Worm (Caenorhabditis elegans) whole organism, L2 larva: ENCODE measurements around the gene M18.6.
A peak's percentile ranks its signal among the peaks of the same experiment; 100 is the strongest.

Experiments
- C34F6.9 ChIP-seq: fragments of 150-350 bp; optimal IDR thresholded peaks from 2 replicates; lab custom pipeline; 2014; ENCODE audit warnings: missing biosample characterization, missing genetic modification characterization
- R02D3.7 ChIP-seq: fragments of 150-350 bp; optimal IDR thresholded peaks from 2 replicates; lab custom pipeline; 2014; ENCODE audit warnings: missing biosample characterization, missing genetic modification characterization
- ZK546.5 ChIP-seq: sonication (generic microtip); optimal IDR thresholded peaks from 2 replicates; lab custom pipeline; 2017; ENCODE audit warnings: missing biosample characterization, missing genetic modification characterization
- aly-2 ChIP-seq: fragments of 150-350 bp; optimal IDR thresholded peaks from 2 replicates; lab custom pipeline; 2014; ENCODE audit warnings: missing biosample characterization, missing genetic modification characterization
- ama-1 ChIP-seq: fragments of 150-350 bp; optimal IDR thresholded peaks from 2 replicates; lab custom pipeline; 2018; ENCODE audit warnings: inconsistent platforms
- blmp-1 ChIP-seq: sonication (generic microtip); optimal IDR thresholded peaks from 2 replicates; lab custom pipeline; 2017; ENCODE audit warnings: missing genetic modification characterization, mild to moderate bottlenecking, missing compliant biosample characterization, antibody characterized with exemption, moderate library complexity; ENCODE audit not compliant: insufficient read depth
- ceh-16 ChIP-seq: fragments of 150-350 bp; optimal IDR thresholded peaks from 2 replicates; lab custom pipeline; 2014; ENCODE audit warnings: missing biosample characterization, missing genetic modification characterization
- ceh-82 ChIP-seq: fragments of 150-350 bp; optimal IDR thresholded peaks from 2 replicates; lab custom pipeline; 2014; ENCODE audit warnings: missing biosample characterization, missing genetic modification characterization
- crh-2 ChIP-seq: sonication (generic microtip); optimal IDR thresholded peaks from 2 replicates; lab custom pipeline; 2017; ENCODE audit warnings: missing biosample characterization, missing genetic modification characterization
- elt-3 ChIP-seq: sonication (generic microtip); optimal IDR thresholded peaks from 2 replicates; lab custom pipeline; 2017; ENCODE audit warnings: missing biosample characterization, missing genetic modification characterization
- fos-1 ChIP-seq: fragments of 150-350 bp; optimal IDR thresholded peaks from 2 replicates; lab custom pipeline; 2014; ENCODE audit warnings: missing biosample characterization, missing genetic modification characterization
- gmeb-1 ChIP-seq: fragments of 150-350 bp; optimal IDR thresholded peaks from 2 replicates; lab custom pipeline; 2014; ENCODE audit warnings: missing biosample characterization, missing genetic modification characterization
- lin-11 ChIP-seq: fragments of 150-350 bp; sonication (generic microtip); optimal IDR thresholded peaks from 2 replicates; lab custom pipeline; 2014; ENCODE audit warnings: missing biosample characterization, missing genetic modification characterization, inconsistent platforms, mixed read lengths
- lin-13 ChIP-seq: fragments of 150-350 bp; optimal IDR thresholded peaks from 2 replicates; lab custom pipeline; 2014; ENCODE audit warnings: missing biosample characterization, missing genetic modification reagents, missing genetic modification characterization
- lin-39 ChIP-seq: fragments of 150-350 bp; optimal IDR thresholded peaks from 2 replicates; lab custom pipeline; 2014; ENCODE audit warnings: missing biosample characterization, missing genetic modification reagents, missing genetic modification characterization
- lsy-2 ChIP-seq, 2 experiments: fragments of 150-350 bp in 1 of 2; sonication (generic microtip) in 1 of 2; optimal IDR thresholded peaks; 2 replicates each; lab custom pipeline; 2014 to 2017; ENCODE audit warnings: missing biosample characterization in 2 of 2, missing genetic modification characterization in 2 of 2
- mab-5 ChIP-seq: fragments of 150-350 bp; optimal IDR thresholded peaks from 2 replicates; lab custom pipeline; 2014; ENCODE audit warnings: missing biosample characterization, missing genetic modification characterization
- mbf-1 ChIP-seq: sonication (generic microtip); optimal IDR thresholded peaks from 2 replicates; lab custom pipeline; 2017; ENCODE audit warnings: missing biosample characterization, missing genetic modification characterization
- mdl-1 ChIP-seq, 2 experiments: fragments of 150-350 bp in 1 of 2; sonication (generic microtip) in 1 of 2; optimal IDR thresholded peaks; 2 replicates each; lab custom pipeline; 2017; ENCODE audit warnings: missing biosample characterization in 2 of 2, missing genetic modification characterization in 2 of 2
- nhr-11 ChIP-seq: fragments of 150-350 bp; optimal IDR thresholded peaks from 2 replicates; lab custom pipeline; 2014; ENCODE audit warnings: missing biosample characterization, missing genetic modification characterization
- nhr-12 ChIP-seq: fragments of 150-350 bp; optimal IDR thresholded peaks from 2 replicates; lab custom pipeline; 2014; ENCODE audit warnings: missing biosample characterization, missing genetic modification characterization
- nhr-129 ChIP-seq: fragments of 150-350 bp; optimal IDR thresholded peaks from 2 replicates; lab custom pipeline; 2014; ENCODE audit warnings: missing biosample characterization, missing genetic modification characterization
- nhr-237 ChIP-seq: fragments of 150-350 bp; optimal IDR thresholded peaks from 2 replicates; lab custom pipeline; 2014; ENCODE audit warnings: missing biosample characterization, missing genetic modification characterization
- nhr-25 ChIP-seq: fragments of 150-350 bp; sonication (generic microtip); optimal IDR thresholded peaks from 3 replicates; lab custom pipeline; 2014; ENCODE audit warnings: missing biosample characterization, missing genetic modification characterization
- nhr-6 ChIP-seq: fragments of 150-350 bp; optimal IDR thresholded peaks from 2 replicates; lab custom pipeline; 2014; ENCODE audit warnings: missing biosample characterization, missing genetic modification characterization
- nhr-77 ChIP-seq: fragments of 150-350 bp; optimal IDR thresholded peaks from 2 replicates; lab custom pipeline; 2014; ENCODE audit warnings: missing biosample characterization, missing genetic modification characterization
- peb-1 ChIP-seq: fragments of 150-350 bp; optimal IDR thresholded peaks from 2 replicates; lab custom pipeline; 2014; ENCODE audit warnings: missing biosample characterization, missing genetic modification characterization
- sem-4 ChIP-seq: fragments of 150-350 bp; optimal IDR thresholded peaks from 2 replicates; lab custom pipeline; 2014; ENCODE audit warnings: missing biosample characterization, missing genetic modification reagents, missing genetic modification characterization
- skn-1 ChIP-seq: sonication (generic microtip); optimal IDR thresholded peaks from 2 replicates; lab custom pipeline; 2017; ENCODE audit warnings: missing biosample characterization, missing genetic modification characterization
- sma-3 ChIP-seq: sonication (generic microtip); optimal IDR thresholded peaks from 2 replicates; lab custom pipeline; 2016; ENCODE audit warnings: missing genetic modification reagents, missing genetic modification characterization, missing compliant biosample characterization
- sma-9 ChIP-seq, 2 experiments: fragments of 150-350 bp in 1 of 2; sonication (generic microtip) in 1 of 2; optimal IDR thresholded peaks; 2 replicates each; lab custom pipeline; 2014 to 2016; ENCODE audit warnings: missing genetic modification characterization in 2 of 2, mild to moderate bottlenecking in 1 of 2, missing biosample characterization in 1 of 2, missing compliant biosample characterization in 1 of 2, missing genetic modification reagents in 1 of 2, moderate library complexity in 1 of 2
- snpc-4 ChIP-seq: fragments of 150-350 bp; optimal IDR thresholded peaks from 2 replicates; lab custom pipeline; 2014; ENCODE audit warnings: missing biosample characterization, missing genetic modification characterization
- unc-39 ChIP-seq: fragments of 150-350 bp; optimal IDR thresholded peaks from 2 replicates; lab custom pipeline; 2014; ENCODE audit warnings: missing biosample characterization, missing genetic modification characterization
- unc-62 ChIP-seq: fragments of 150-350 bp; optimal IDR thresholded peaks from 2 replicates; lab custom pipeline; 2014; ENCODE audit warnings: missing biosample characterization, missing genetic modification reagents, missing genetic modification characterization
- ztf-1 ChIP-seq: fragments of 200-800 bp; sonication (Bioruptor generic); conservative IDR thresholded peaks from 2 replicates; pipeline ENCODE4 v1.3.6; 2022; ENCODE audit warnings: missing genetic modification characterization, missing compliant biosample characterization
- ztf-4 ChIP-seq: fragments of 150-350 bp; optimal IDR thresholded peaks from 2 replicates; lab custom pipeline; 2014; ENCODE audit warnings: missing biosample characterization, missing genetic modification characterization

M18.6 gene

ce11 chrIV:12156642-12157233 lies 35.6 kb downstream of the M18.6 start, which contains the start of gene eri-12:
Gene eri-12 (plus strand): TSS chrIV:12156838.
- TF ChIP-seq ceh-82 (no peak), gmeb-1 (no peak), nhr-129 (tag; lab: Kevin White, UChicago) (peak; percentile 67), nhr-12 (tag; lab: Kevin White, UChicago) (no peak), peb-1 (no peak), sem-4 (no peak), ZK546.5 (tag; lab: Kevin White, UChicago) (no peak), nhr-77 (no peak), C34F6.9 (tag; lab: Kevin White, UChicago) (peak; percentile 64), ama-1 (lab: Kevin White, UChicago) (no peak), mab-5 (no peak), lin-11 (no peak), aly-2 (tag; lab: Kevin White, UChicago) (no peak), lsy-2 (tag; optimal IDR thresholded peaks at IDR 0.05; lab: Kevin White, UChicago) (peak in 1 of 2 experiments; percentile 27), mdl-1 (tag; optimal IDR thresholded peaks at IDR 0.05; lab: Kevin White, UChicago) (no peak), unc-39 (tag; lab: Kevin White, UChicago) (no peak), lin-13 (GFP tag; lab: Kevin White, UChicago) (no peak), crh-2 (tag; lab: Kevin White, UChicago) (peak; percentile 34), sma-3 (no peak)

- TF ChIP-seq nhr-129 (tag; lab: Kevin White, UChicago) (peak; percentile 62), peb-1 (no peak)
Measured at ce11 chrIV:12157915-12158314, 36.8 kb downstream of the M18.6 start.

- TF ChIP-seq blmp-1 (no peak), skn-1 (tag; lab: Kevin White, UChicago) (no peak), ceh-16 (tag; lab: Kevin White, UChicago) (no peak)
Measured at ce11 chrIV:12160421-12160820, 39.3 kb downstream of the M18.6 start.

- no peak for TF ChIP-seq nhr-77
- TF ChIP-seq lin-39, result no peak
- TF ChIP-seq lin-13 (GFP tag; lab: Kevin White, UChicago), result no peak
- no peak for TF ChIP-seq nhr-11 (tag; lab: Kevin White, UChicago)
- TF ChIP-seq ztf-1 (GFP tag; lab: Robert Waterston, UW), result no peak
- TF ChIP-seq nhr-6 (tag; lab: Kevin White, UChicago), result no peak
- TF ChIP-seq unc-39 (tag; lab: Kevin White, UChicago), result no peak
- TF ChIP-seq unc-62 (GFP tag; lab: Kevin White, UChicago), result no peak
- TF ChIP-seq R02D3.7, result no peak
- TF ChIP-seq elt-3 (tag; lab: Kevin White, UChicago), result no peak
Measured at ce11 chrIV:12162732-12163131, 41.6 kb downstream of the M18.6 start.

ce11 chrIV:12165432-12166078 lies 44.4 kb downstream of the M18.6 start:
- TF ChIP-seq nhr-129 (tag; lab: Kevin White, UChicago) (peak; percentile 50), fos-1 (tag; lab: Kevin White, UChicago) (no peak)

- TF ChIP-seq ceh-16 (tag; lab: Kevin White, UChicago) (no peak), unc-39 (tag; lab: Kevin White, UChicago) (no peak), snpc-4 (tag; lab: Kevin White, UChicago) (no peak), mbf-1 (tag; lab: Kevin White, UChicago) (no peak), crh-2 (tag; lab: Kevin White, UChicago) (no peak), nhr-6 (tag; lab: Kevin White, UChicago) (no peak), lin-39 (no peak), C34F6.9 (tag; lab: Kevin White, UChicago) (no peak), nhr-12 (tag; lab: Kevin White, UChicago) (no peak), sma-3 (no peak), skn-1 (tag; lab: Kevin White, UChicago) (no peak), nhr-237 (tag; lab: Kevin White, UChicago) (no peak), ztf-4 (no peak), ceh-82 (no peak), nhr-25 (tag; lab: Kevin White, UChicago) (no peak), lin-11 (no peak), nhr-77 (no peak), sem-4 (no peak), ama-1 (lab: Kevin White, UChicago) (no peak), sma-9 (GFP tag; optimal IDR thresholded peaks at IDR 0.05; lab: Kevin White, UChicago) (no peak), sma-9 (tag; optimal IDR thresholded peaks at IDR 0.05; lab: Kevin White, UChicago) (no peak)
Measured at ce11 chrIV:12167944-12168343, 46.8 kb downstream of the M18.6 start, which contains the start of gene F20B10.3. Gene F20B10.3 (plus strand): TSS chrIV:12168244.
